Worm (Caenorhabditis elegans) whole organism, midembryonic: Measurements from ENCODE around the gene srbc-3.

ENCODE experiments used
- T22C8.4 ChIP-seq: fragments of 200-800 bp; sonication (Bioruptor generic); IDR thresholded peaks from 2 replicates; pipeline ENCODE4 v1.3.6; 2022; ENCODE audit warnings: missing genetic modification characterization, missing compliant biosample characterization
- cog-1 ChIP-seq: sonication (generic microtip); optimal IDR thresholded peaks from 2 replicates; lab custom pipeline; 2016; ENCODE audit warnings: missing genetic modification characterization, missing compliant biosample characterization
- flt-1 ChIP-seq: fragments of 200-800 bp; sonication (Bioruptor generic); IDR thresholded peaks from 2 replicates; pipeline ENCODE4 v1.3.6; 2022; ENCODE audit warnings: missing genetic modification characterization, missing compliant biosample characterization
- klf-2 ChIP-seq: fragments of 200-800 bp; sonication (Bioruptor generic); conservative IDR thresholded peaks from 2 replicates; pipeline ENCODE4 v1.3.6; 2022; ENCODE audit warnings: missing genetic modification reagents, missing genetic modification characterization, missing compliant biosample characterization
- med-1 ChIP-seq: sonication (generic microtip); optimal IDR thresholded peaks from 2 replicates; lab custom pipeline; 2017; ENCODE audit warnings: missing genetic modification characterization, mild to moderate bottlenecking, missing compliant biosample characterization, antibody characterized with exemption, missing genetic modification reagents; ENCODE audit not compliant: insufficient read depth
- ref-1 ChIP-seq: fragments of 200-800 bp; sonication (Bioruptor generic); conservative IDR thresholded peaks from 2 replicates; pipeline ENCODE4 v1.3.6; 2022; ENCODE audit warnings: missing genetic modification reagents, missing genetic modification characterization, missing compliant biosample characterization
- tab-1 ChIP-seq: fragments of 200-800 bp; sonication (Bioruptor generic); IDR thresholded peaks from 2 replicates; pipeline ENCODE4 v1.3.6; 2022; ENCODE audit warnings: missing genetic modification characterization, missing compliant biosample characterization
- ztf-23 ChIP-seq: fragments of 200-800 bp; sonication (Bioruptor generic); IDR thresholded peaks from 2 replicates; pipeline ENCODE4 v1.3.6; 2022; ENCODE audit warnings: missing genetic modification reagents, missing genetic modification characterization, missing compliant biosample characterization
- ztf-29 ChIP-seq: fragments of 200-800 bp; sonication (Bioruptor generic); IDR thresholded peaks from 2 replicates; pipeline ENCODE4 v1.3.6; 2022; ENCODE audit warnings: missing genetic modification reagents, missing genetic modification characterization, missing compliant biosample characterization

Gene srbc-3

ce11 chrV:3308169-3308568 lies at the start of gene srbc-3:
srbc-3 (plus strand) TSS chrV:3308469.
- TF ChIP-seq T22C8.4 (GFP tag; lab: Robert Waterston, UW) (no peak), flt-1 (GFP tag; lab: Robert Waterston, UW) (no peak), klf-2 (no peak), ztf-23 (GFP tag; lab: Robert Waterston, UW) (no peak), med-1 (no peak), tab-1 (no peak), cog-1 (tag; lab: Kevin White, UChicago) (no peak), ztf-29 (GFP tag; lab: Robert Waterston, UW) (no peak), ref-1 (GFP tag; lab: Robert Waterston, UW) (no peak)

DNA sequence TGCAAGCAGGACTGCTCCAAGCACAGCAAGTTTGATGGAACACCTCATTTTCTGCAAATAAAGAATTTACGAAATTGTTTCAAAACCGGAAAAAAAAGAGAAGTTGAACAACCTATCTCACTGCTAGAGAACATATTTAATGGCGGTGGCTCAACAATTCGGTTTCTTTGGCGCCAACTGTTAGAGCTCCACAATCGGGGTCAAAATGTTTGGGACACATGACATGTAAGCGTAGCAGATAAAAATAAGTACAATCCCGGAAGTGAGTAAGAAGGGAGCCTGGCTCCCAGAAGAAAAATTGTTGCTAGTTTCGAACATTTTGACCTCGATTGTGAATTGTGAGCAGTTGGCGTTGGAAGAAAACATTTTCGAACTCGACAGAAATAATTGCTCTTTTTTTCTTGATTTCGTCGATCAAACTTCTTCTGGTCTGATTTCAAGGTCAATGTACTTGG lies 49.1 kb upstream of the srbc-3 start, which contains the start of gene T28A11.16:
Gene T28A11.16 (minus strand): TSS at position 51 of the 455 bp plus-strand sequence.
- TF ChIP-seq ztf-23 (GFP tag; lab: Robert Waterston, UW) (no peak), flt-1 (GFP tag; lab: Robert Waterston, UW) (no peak), klf-2 (no peak), cog-1 (tag; lab: Kevin White, UChicago) (no peak), T22C8.4 (GFP tag; lab: Robert Waterston, UW) (no peak), med-1 (no peak)

DNA sequence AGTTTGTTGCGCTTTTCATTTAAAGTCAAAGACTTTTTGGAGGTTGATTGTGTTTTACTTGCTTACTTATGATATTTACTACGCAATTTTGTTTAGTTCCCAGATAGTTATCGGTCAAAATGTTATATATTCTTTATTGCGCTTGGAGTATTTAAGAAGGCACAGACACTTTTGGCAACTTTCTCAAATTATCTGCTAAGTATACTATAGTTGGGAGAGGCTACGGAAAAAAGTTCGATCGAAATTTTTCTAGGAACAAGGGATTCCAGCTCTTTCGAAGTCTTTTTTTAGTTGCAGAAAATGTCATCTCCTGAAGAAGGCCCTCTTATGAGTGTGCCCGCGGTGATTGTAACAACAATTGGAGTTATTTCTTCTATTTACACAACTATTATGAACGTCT lies 48.2 kb upstream of the srbc-3 start, which contains the start of gene srbc-5:
Gene srbc-5 (plus strand): TSS at position 301 of the 400 bp plus-strand sequence.
- TF ChIP-seq ztf-23 (GFP tag; lab: Robert Waterston, UW) = no peak
- TF ChIP-seq tab-1 = no peak
- TF ChIP-seq ztf-29 (GFP tag; lab: Robert Waterston, UW) = no peak
- TF ChIP-seq med-1 = no peak
- TF ChIP-seq flt-1 (GFP tag; lab: Robert Waterston, UW) = no peak
- TF ChIP-seq klf-2 = no peak
- TF ChIP-seq T22C8.4 (GFP tag; lab: Robert Waterston, UW) = no peak
- no peak for TF ChIP-seq cog-1 (tag; lab: Kevin White, UChicago)

ce11 chrV:3266189-3266588 lies 42.1 kb upstream of the srbc-3 start, which contains the start of gene T28A11.17:
T28A11.17 (minus strand) TSS chrV:3266289.
- TF ChIP-seq klf-2 = no peak
- TF ChIP-seq cog-1 (tag; lab: Kevin White, UChicago) = no peak
- no peak for TF ChIP-seq med-1
- no peak for TF ChIP-seq flt-1 (GFP tag; lab: Robert Waterston, UW)
- no peak for TF ChIP-seq tab-1
- no peak for TF ChIP-seq ztf-23 (GFP tag; lab: Robert Waterston, UW)
- no peak for TF ChIP-seq T22C8.4 (GFP tag; lab: Robert Waterston, UW)
- TF ChIP-seq ref-1 (GFP tag; lab: Robert Waterston, UW) = no peak
- no peak for TF ChIP-seq ztf-29 (GFP tag; lab: Robert Waterston, UW)

- TF ChIP-seq tab-1 = no peak
- no peak for TF ChIP-seq flt-1 (GFP tag; lab: Robert Waterston, UW)
- no peak for TF ChIP-seq ztf-29 (GFP tag; lab: Robert Waterston, UW)
- no peak for TF ChIP-seq med-1
- no peak for TF ChIP-seq cog-1 (tag; lab: Kevin White, UChicago)
- no peak for TF ChIP-seq ref-1 (GFP tag; lab: Robert Waterston, UW)
- TF ChIP-seq ztf-23 (GFP tag; lab: Robert Waterston, UW) = no peak
- no peak for TF ChIP-seq T22C8.4 (GFP tag; lab: Robert Waterston, UW)
- no peak for TF ChIP-seq klf-2
Measured at ce11 chrV:3267950-3268349, 40.3 kb upstream of the srbc-3 start, which contains the start of gene T28A11.18. T28A11.18 (minus strand) TSS chrV:3268050.

ce11 chrV:3269407-3269806 lies 38.9 kb upstream of the srbc-3 start, which contains the start of gene T28A11.19:
T28A11.19 (minus strand) TSS chrV:3269514.
- TF ChIP-seq ztf-29 (GFP tag; lab: Robert Waterston, UW) (no peak), cog-1 (tag; lab: Kevin White, UChicago) (no peak), ref-1 (GFP tag; lab: Robert Waterston, UW) (no peak), klf-2 (no peak), T22C8.4 (GFP tag; lab: Robert Waterston, UW) (no peak), ztf-23 (GFP tag; lab: Robert Waterston, UW) (no peak), flt-1 (GFP tag; lab: Robert Waterston, UW) (no peak), tab-1 (no peak)

ce11 chrV:3273156-3273555 lies 35.1 kb upstream of the srbc-3 start, which contains the start of gene T28A11.20:
T28A11.20 (minus strand) TSS chrV:3273256.
- TF ChIP-seq ztf-23 (GFP tag; lab: Robert Waterston, UW) (no peak), cog-1 (tag; lab: Kevin White, UChicago) (no peak), ztf-29 (GFP tag; lab: Robert Waterston, UW) (no peak), T22C8.4 (GFP tag; lab: Robert Waterston, UW) (no peak), ref-1 (GFP tag; lab: Robert Waterston, UW) (no peak), tab-1 (no peak), klf-2 (no peak), flt-1 (GFP tag; lab: Robert Waterston, UW) (no peak), med-1 (no peak)

DNA sequence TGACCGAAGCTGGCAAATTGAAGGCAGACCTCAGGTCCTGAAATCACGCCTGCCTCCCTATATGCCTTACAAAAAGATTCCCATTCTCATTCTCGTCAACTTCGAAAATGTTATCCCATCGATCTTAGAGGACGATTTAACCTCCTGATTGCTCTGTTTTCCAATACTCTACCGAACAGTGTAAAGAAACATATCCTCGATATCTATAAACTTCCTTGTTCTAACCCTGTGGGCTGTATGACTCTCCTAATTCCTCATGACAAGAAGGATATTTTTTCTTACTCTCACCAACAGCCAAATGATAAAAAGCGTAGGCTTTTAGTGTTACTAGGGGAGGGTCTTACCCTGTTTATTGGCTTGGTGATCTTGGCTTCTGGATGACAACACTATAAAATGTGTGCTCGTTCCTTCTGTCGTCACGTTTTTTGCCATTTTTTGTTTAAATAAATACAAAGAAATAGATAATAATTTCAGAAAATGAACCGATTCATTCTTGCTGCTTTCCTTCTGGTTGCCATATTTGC lies 34.6 kb upstream of the srbc-3 start, which contains the start of gene T28A11.4:
Gene T28A11.4 (plus strand): TSS at position 474 of the 524 bp plus-strand sequence.
- TF ChIP-seq med-1 (no peak), klf-2 (no peak), ztf-29 (GFP tag; lab: Robert Waterston, UW) (no peak)

DNA sequence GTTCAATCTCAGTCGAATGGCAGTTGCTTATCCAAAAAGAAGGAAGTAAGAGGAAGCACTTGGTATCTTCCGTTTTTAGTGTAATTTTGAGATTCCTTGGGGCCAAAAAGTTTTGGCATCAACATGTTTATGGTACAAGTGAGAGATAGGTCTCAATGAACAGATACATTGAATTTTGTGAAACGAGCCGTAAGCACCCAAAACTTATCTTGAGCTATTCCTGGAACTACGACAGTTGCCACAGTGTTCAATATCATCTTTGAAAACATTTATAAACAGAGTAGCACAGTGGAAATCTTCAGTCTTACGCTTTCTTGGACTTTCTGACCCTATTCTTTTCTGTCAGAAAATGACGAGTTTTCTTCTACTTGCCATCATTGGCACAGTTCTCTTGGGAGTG lies 33.2 kb upstream of the srbc-3 start, which contains the start of gene T28A11.3:
Gene T28A11.3 (plus strand): TSS at position 301 of the 400 bp plus-strand sequence.
- TF ChIP-seq T22C8.4 (GFP tag; lab: Robert Waterston, UW) (no peak), med-1 (no peak), ztf-29 (GFP tag; lab: Robert Waterston, UW) (no peak), flt-1 (GFP tag; lab: Robert Waterston, UW) (no peak), ref-1 (GFP tag; lab: Robert Waterston, UW) (no peak), klf-2 (no peak), tab-1 (no peak), ztf-23 (GFP tag; lab: Robert Waterston, UW) (no peak), cog-1 (tag; lab: Kevin White, UChicago) (no peak)

- no peak for TF ChIP-seq klf-2
- no peak for TF ChIP-seq med-1
- TF ChIP-seq ztf-29 (GFP tag; lab: Robert Waterston, UW) = no peak
- TF ChIP-seq ref-1 (GFP tag; lab: Robert Waterston, UW) = no peak
- TF ChIP-seq ztf-23 (GFP tag; lab: Robert Waterston, UW) = no peak
- no peak for TF ChIP-seq flt-1 (GFP tag; lab: Robert Waterston, UW)
- TF ChIP-seq cog-1 (tag; lab: Kevin White, UChicago) = no peak
- TF ChIP-seq T22C8.4 (GFP tag; lab: Robert Waterston, UW) = no peak
- TF ChIP-seq tab-1 = no peak
Measured at ce11 chrV:3276184-3276583, 32.1 kb upstream of the srbc-3 start.
